Worm (Caenorhabditis elegans) whole organism, young adult: ENCODE measurements around the gene mrpl-21.

Source experiments
- B0035.1 ChIP-seq: sonication (generic microtip); optimal IDR thresholded peaks from 2 replicates; lab custom pipeline; 2016; ENCODE audit warnings: missing genetic modification characterization, mild to moderate bottlenecking, missing compliant biosample characterization, missing genotype, missing genetic modification reagents
- C17E4.6 ChIP-seq: fragments of 200-800 bp; sonication (Bioruptor generic); IDR thresholded peaks from 2 replicates; pipeline ENCODE4 v1.3.6; 2022; ENCODE audit warnings: missing genetic modification reagents, missing genetic modification characterization, missing compliant biosample characterization
- F22D6.2 ChIP-seq: sonication (generic microtip); optimal IDR thresholded peaks from 2 replicates; lab custom pipeline; 2016; ENCODE audit warnings: mild to moderate bottlenecking, missing genetic modification characterization, missing compliant biosample characterization
- K11D2.4 ChIP-seq: fragments of 200-800 bp; sonication (Bioruptor generic); IDR thresholded peaks from 2 replicates; pipeline ENCODE4 v1.3.6; 2022; ENCODE audit warnings: missing genetic modification reagents, missing genetic modification characterization, missing compliant biosample characterization
- K12H6.12 ChIP-seq: fragments of 200-800 bp; sonication (Bioruptor generic); optimal IDR thresholded peaks from 2 replicates; lab custom pipeline; 2018; ENCODE audit warnings: mild to moderate bottlenecking, missing genetic modification characterization, missing compliant biosample characterization
- T07F8.4 ChIP-seq: sonication (generic microtip); optimal IDR thresholded peaks from 2 replicates; lab custom pipeline; 2016; ENCODE audit warnings: mild to moderate bottlenecking, missing genetic modification characterization, moderate library complexity, missing compliant biosample characterization
- Y53F4B.3 ChIP-seq: fragments of 200-800 bp; sonication (Bioruptor generic); IDR thresholded peaks from 2 replicates; pipeline ENCODE4 v1.3.6; 2022; ENCODE audit warnings: missing genetic modification reagents, missing genetic modification characterization, missing compliant biosample characterization
- Y53G8AR.9 ChIP-seq: fragments of 200-800 bp; sonication (Bioruptor generic); conservative IDR thresholded peaks from 2 replicates; pipeline ENCODE4 v1.3.6; 2022; ENCODE audit warnings: missing genetic modification reagents, missing genetic modification characterization, missing compliant biosample characterization
- ZK185.1 ChIP-seq: sonication (generic microtip); optimal IDR thresholded peaks from 2 replicates; lab custom pipeline; 2016; ENCODE audit warnings: mild to moderate bottlenecking, missing genetic modification characterization, missing compliant biosample characterization; ENCODE audit not compliant: poor library complexity, severe bottlenecking
- akir-1 ChIP-seq: fragments of 200-800 bp; sonication (Bioruptor generic); optimal IDR thresholded peaks from 2 replicates; lab custom pipeline; 2018; ENCODE audit warnings: mild to moderate bottlenecking, missing genetic modification characterization, moderate library complexity, missing compliant biosample characterization
- atf-7 ChIP-seq: sonication (generic microtip); optimal IDR thresholded peaks from 2 replicates; lab custom pipeline; 2017; ENCODE audit warnings: mild to moderate bottlenecking, missing genetic modification characterization, missing compliant biosample characterization
- cebp-1 ChIP-seq, 2 experiments: fragments of 200-800 bp in 1 of 2; sonication (Bioruptor generic) in 1 of 2; sonication (generic microtip) in 1 of 2; IDR thresholded peaks in 1 of 2; optimal IDR thresholded peaks in 1 of 2; 2 replicates each; pipeline versions ENCODE4 v1.3.6 to Lab custom; 2017 to 2022; ENCODE audit warnings: missing compliant biosample characterization in 2 of 2, missing genetic modification characterization in 2 of 2, mild to moderate bottlenecking in 1 of 2, missing genetic modification reagents in 1 of 2, moderate library complexity in 1 of 2
- cebp-2 ChIP-seq: fragments of 200-800 bp; sonication (Bioruptor generic); IDR thresholded peaks from 2 replicates; pipeline ENCODE4 v1.3.6; 2022; ENCODE audit warnings: missing genetic modification characterization, missing compliant biosample characterization
- ceh-27 ChIP-seq: fragments of 200-800 bp; sonication (Bioruptor generic); optimal IDR thresholded peaks from 2 replicates; lab custom pipeline; 2018; ENCODE audit warnings: mild to moderate bottlenecking, missing genetic modification characterization, moderate library complexity, missing compliant biosample characterization
- ceh-40 ChIP-seq: fragments of 200-800 bp; sonication (Bioruptor generic); IDR thresholded peaks from 2 replicates; pipeline ENCODE4 v1.3.6; 2022; ENCODE audit warnings: missing genetic modification characterization, missing compliant biosample characterization
- chd-7 ChIP-seq: sonication (generic microtip); optimal IDR thresholded peaks from 2 replicates; lab custom pipeline; 2016; ENCODE audit warnings: mild to moderate bottlenecking, missing genetic modification characterization, moderate library complexity, missing compliant biosample characterization
- egl-44 ChIP-seq: fragments of 200-800 bp; sonication (Bioruptor generic); IDR thresholded peaks from 2 replicates; pipeline ENCODE4 v1.3.6; 2022; ENCODE audit warnings: missing genetic modification reagents, missing genetic modification characterization, missing compliant biosample characterization
- him-1 ChIP-seq: sonication (generic microtip); optimal IDR thresholded peaks from 2 replicates; lab custom pipeline; 2016; ENCODE audit warnings: missing genotype, missing genetic modification reagents, missing genetic modification characterization, missing compliant biosample characterization
- hlh-26 ChIP-seq: fragments of 200-800 bp; sonication (Bioruptor generic); conservative IDR thresholded peaks from 2 replicates; pipeline ENCODE4 v1.3.6; 2022; ENCODE audit warnings: missing genetic modification reagents, missing genetic modification characterization, missing compliant biosample characterization
- hmg-20 ChIP-seq: fragments of 200-800 bp; sonication (Bioruptor generic); IDR thresholded peaks from 2 replicates; pipeline ENCODE4 v1.3.6; 2022; ENCODE audit warnings: missing genetic modification reagents, missing genetic modification characterization, missing compliant biosample characterization
- hrde-1 ChIP-seq: sonication (generic microtip); optimal IDR thresholded peaks from 2 replicates; lab custom pipeline; 2016; ENCODE audit warnings: missing genetic modification characterization, mild to moderate bottlenecking, missing compliant biosample characterization, moderate library complexity, missing genotype, missing genetic modification reagents, borderline replicate concordance
- hsf-1 ChIP-seq: fragments of 200-800 bp; sonication (Bioruptor generic); IDR thresholded peaks from 2 replicates; pipeline ENCODE4 v1.3.6; 2022; ENCODE audit warnings: missing genetic modification reagents, missing genetic modification characterization, missing compliant biosample characterization
- let-526 ChIP-seq: fragments of 200-800 bp; sonication (Bioruptor generic); IDR thresholded peaks from 2 replicates; pipeline ENCODE4 v1.3.6; 2022; ENCODE audit warnings: missing genetic modification reagents, missing genetic modification characterization, missing compliant biosample characterization
- let-607 ChIP-seq, 2 experiments: fragments of 200-800 bp in 1 of 2; sonication (Bioruptor generic) in 1 of 2; sonication (generic microtip) in 1 of 2; optimal IDR thresholded peaks; 2 replicates each; lab custom pipeline; 2016 to 2018; ENCODE audit warnings: mild to moderate bottlenecking in 2 of 2, missing compliant biosample characterization in 2 of 2, missing genetic modification characterization in 2 of 2, moderate library complexity in 2 of 2, missing genotype in 1 of 2
- lin-40 ChIP-seq: sonication (generic microtip); optimal IDR thresholded peaks from 2 replicates; lab custom pipeline; 2016; ENCODE audit warnings: missing genetic modification characterization, mild to moderate bottlenecking, missing compliant biosample characterization, missing genotype, missing genetic modification reagents
- lin-54 ChIP-seq: fragments of 200-800 bp; sonication (Bioruptor generic); optimal IDR thresholded peaks from 2 replicates; lab custom pipeline; 2018; ENCODE audit warnings: mild to moderate bottlenecking, missing genetic modification characterization, missing compliant biosample characterization
- madf-10 ChIP-seq: sonication (generic microtip); optimal IDR thresholded peaks from 2 replicates; lab custom pipeline; 2016; ENCODE audit warnings: mild to moderate bottlenecking, missing genetic modification characterization, missing compliant biosample characterization
- madf-6 ChIP-seq: fragments of 200-800 bp; sonication (Bioruptor generic); IDR thresholded peaks from 2 replicates; pipeline ENCODE4 v1.3.6; 2022; ENCODE audit warnings: missing genetic modification reagents, missing genetic modification characterization, missing compliant biosample characterization
- mcd-1 ChIP-seq: fragments of 200-800 bp; sonication (Bioruptor generic); IDR thresholded peaks from 2 replicates; pipeline ENCODE4 v1.3.6; 2022; ENCODE audit warnings: missing genetic modification reagents, missing genetic modification characterization, missing compliant biosample characterization
- mxl-1 ChIP-seq: sonication (generic microtip); optimal IDR thresholded peaks from 2 replicates; lab custom pipeline; 2016; ENCODE audit warnings: missing genetic modification characterization, missing compliant biosample characterization
- nfya-2 ChIP-seq: fragments of 200-800 bp; sonication (Bioruptor generic); IDR thresholded peaks from 2 replicates; pipeline ENCODE4 v1.3.6; 2022; ENCODE audit warnings: missing genetic modification reagents, missing genetic modification characterization, missing compliant biosample characterization
- nhr-179 ChIP-seq: sonication (generic microtip); optimal IDR thresholded peaks from 2 replicates; lab custom pipeline; 2016; ENCODE audit warnings: mild to moderate bottlenecking, missing genetic modification characterization, missing compliant biosample characterization
- nhr-80 ChIP-seq: sonication (generic microtip); optimal IDR thresholded peaks from 2 replicates; lab custom pipeline; 2016; ENCODE audit warnings: missing genetic modification characterization, missing compliant biosample characterization
- sea-2 ChIP-seq: fragments of 200-800 bp; sonication (Bioruptor generic); IDR thresholded peaks from 2 replicates; pipeline ENCODE4 v1.3.6; 2022; ENCODE audit warnings: missing genetic modification characterization, missing compliant biosample characterization
- snpc-1.3 ChIP-seq: sonication (generic microtip); optimal IDR thresholded peaks from 2 replicates; lab custom pipeline; 2017; ENCODE audit warnings: missing genetic modification characterization, mild to moderate bottlenecking, missing compliant biosample characterization, antibody characterized with exemption, moderate library complexity, missing genotype, missing genetic modification reagents; ENCODE audit not compliant: insufficient read depth
- snpc-4 ChIP-seq, 5 experiments: fragments of 150-350 bp in 1 of 5; sonication (generic microtip) in 4 of 5; optimal IDR thresholded peaks; 2 replicates each; lab custom pipeline; 2014 to 2018; ENCODE audit warnings: missing genetic modification characterization in 5 of 5, missing biosample characterization in 3 of 5, antibody characterized with exemption in 2 of 5, mild to moderate bottlenecking in 2 of 5, missing compliant biosample characterization in 2 of 5, missing genotype in 2 of 5, moderate library complexity in 2 of 5, missing genetic modification reagents in 1 of 5
- tbp1 ChIP-seq: fragments of 200-800 bp; sonication (Bioruptor generic); optimal IDR thresholded peaks from 2 replicates; lab custom pipeline; 2018; ENCODE audit warnings: mild to moderate bottlenecking, missing genetic modification characterization, missing compliant biosample characterization
- tlf-1 ChIP-seq: fragments of 200-800 bp; sonication (Bioruptor generic); optimal IDR thresholded peaks from 2 replicates; lab custom pipeline; 2018; ENCODE audit warnings: mild to moderate bottlenecking, missing genetic modification characterization, missing compliant biosample characterization
- unc-62 ChIP-seq: fragments of 150-350 bp; optimal IDR thresholded peaks from 2 replicates; lab custom pipeline; 2014; ENCODE audit warnings: missing biosample characterization, missing genetic modification reagents, missing genetic modification characterization
- ztf-18 ChIP-seq: sonication (generic microtip); optimal IDR thresholded peaks from 2 replicates; lab custom pipeline; 2016; ENCODE audit warnings: missing genotype, mild to moderate bottlenecking, missing genetic modification characterization, missing compliant biosample characterization
- ztf-22 ChIP-seq: fragments of 200-800 bp; sonication (Bioruptor generic); optimal IDR thresholded peaks from 2 replicates; lab custom pipeline; 2018; ENCODE audit warnings: mild to moderate bottlenecking, missing genetic modification characterization, moderate library complexity, missing compliant biosample characterization

The mrpl-21 gene

ce11 chrIII:4242225-4242862, 1.0 kb downstream of the mrpl-21 start, which contains the start of gene F43C1.7:
Gene F43C1.7 (minus strand): TSS chrIII:4242575.
- TF ChIP-seq mcd-1 (GFP tag; lab: Robert Waterston, UW) (no peak), sea-2 (no peak), hmg-20 (no peak), egl-44 (GFP tag; lab: Robert Waterston, UW) (no peak), cebp-1 (GFP tag; IDR thresholded peaks at IDR 0.05; lab: Robert Waterston, UW) (peak; percentile 72; the same call in 1 of the 2 replicates), cebp-1 (tag; optimal IDR thresholded peaks at IDR 0.05; lab: Kevin White, UChicago) (peak; percentile 94), ztf-18 (tag; lab: Kevin White, UChicago) (no peak), T07F8.4 (tag; lab: Kevin White, UChicago) (no peak), hrde-1 (tag; lab: Kevin White, UChicago) (no peak), Y53G8AR.9 (no peak), B0035.1 (no peak), mxl-1 (tag; lab: Kevin White, UChicago) (no peak), him-1 (tag; lab: Kevin White, UChicago) (peak; percentile 76), akir-1 (no peak), ceh-40 (GFP tag; lab: Robert Waterston, UW) (no peak), snpc-4 (GFP tag; optimal IDR thresholded peaks at IDR 0.05; lab: Kevin White, UChicago) (no peak), snpc-4 (tag; optimal IDR thresholded peaks at IDR 0.05; lab: Kevin White, UChicago) (no peak), ceh-27 (GFP tag; lab: Kevin White, UChicago) (no peak)

DNA sequence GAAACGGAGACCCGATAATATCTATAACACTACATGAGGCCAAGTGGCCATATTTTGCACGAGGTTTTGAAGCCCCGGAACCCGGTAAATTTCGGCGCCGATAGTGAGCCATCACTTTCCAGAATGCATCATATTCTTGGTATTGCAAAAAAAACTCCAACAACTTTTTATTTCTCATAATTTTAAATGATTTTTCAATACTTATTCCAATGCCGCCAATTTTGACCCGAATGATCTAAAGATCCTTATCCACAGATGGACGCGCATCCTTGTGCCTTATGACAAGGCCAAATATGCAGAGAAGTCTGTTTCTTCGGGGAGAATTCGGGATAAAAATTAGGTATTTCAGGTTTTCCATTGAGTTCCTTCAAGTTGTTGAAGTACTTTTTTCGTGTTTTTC, 2.2 kb downstream of the mrpl-21 start:
- TF ChIP-seq ztf-18 (tag; lab: Kevin White, UChicago) (no peak), C17E4.6 (no peak), hmg-20 (no peak)

- TF ChIP-seq nhr-80 (tag; lab: Kevin White, UChicago) (peak; percentile 78), K11D2.4 (no peak), cebp-1 (GFP tag; IDR thresholded peaks at IDR 0.05; lab: Robert Waterston, UW) (no peak), cebp-1 (tag; optimal IDR thresholded peaks at IDR 0.05; lab: Kevin White, UChicago) (peak; percentile 18), tlf-1 (GFP tag; lab: Kevin White, UChicago) (no peak)
Observed at ce11 chrIII:4240126-4240525, 3.2 kb downstream of the mrpl-21 start.

DNA sequence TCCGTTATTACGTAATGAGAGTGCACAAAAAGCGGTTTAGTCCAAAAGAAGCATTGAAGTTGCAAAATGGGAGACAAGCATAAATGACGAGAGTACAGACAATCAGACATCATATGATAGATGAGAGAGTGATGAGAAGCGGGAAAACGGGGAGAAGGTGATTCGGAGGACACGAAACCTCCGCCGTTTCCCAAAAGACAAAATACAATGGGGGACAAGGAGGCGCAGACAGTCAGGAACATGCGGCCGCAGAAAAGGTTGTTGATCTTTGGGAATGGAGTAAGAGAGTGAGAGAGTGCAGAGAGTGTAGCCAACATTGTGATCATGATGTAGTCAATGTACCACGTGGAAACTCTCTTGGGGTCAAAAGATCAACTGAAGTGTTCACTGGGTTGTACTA, 5.7 kb downstream of the mrpl-21 start:
- peak; percentile 42; the same call in 1 of the 2 replicates for TF ChIP-seq madf-6 (GFP tag; lab: Robert Waterston, UW)
- peak; percentile 93 for TF ChIP-seq lin-40
- TF ChIP-seq tbp1 = peak; percentile 63
- TF ChIP-seq snpc-1.3 = no peak
- TF ChIP-seq K11D2.4 = peak; percentile 85
- no peak for TF ChIP-seq cebp-2 (GFP tag; lab: Robert Waterston, UW)
- TF ChIP-seq let-526 (GFP tag; lab: Robert Waterston, UW) = peak; percentile 77
- peak; percentile 72 for TF ChIP-seq F22D6.2 (tag; lab: Kevin White, UChicago)
- peak; percentile 79 for TF ChIP-seq madf-10 (tag; lab: Kevin White, UChicago)
- peak; percentile 56 for TF ChIP-seq tlf-1 (GFP tag; lab: Kevin White, UChicago)
- peak; percentile 76 for TF ChIP-seq ZK185.1 (tag; lab: Kevin White, UChicago)
- TF ChIP-seq ztf-22 (GFP tag; lab: Kevin White, UChicago) = peak; percentile 86
- TF ChIP-seq hsf-1 = no peak
- peak; percentile 88 for TF ChIP-seq K12H6.12
- peak; percentile 69 for TF ChIP-seq lin-54
- TF ChIP-seq chd-7 (tag; lab: Kevin White, UChicago) = peak; percentile 92
- TF ChIP-seq Y53F4B.3 = no peak
- TF ChIP-seq unc-62 (GFP tag; lab: Kevin White, UChicago) = peak; percentile 50
- no peak for TF ChIP-seq hlh-26 (GFP tag; lab: Robert Waterston, UW)
- peak; percentile 91 for TF ChIP-seq atf-7 (tag; lab: Kevin White, UChicago)
- no peak for TF ChIP-seq nfya-2 (GFP tag; lab: Robert Waterston, UW)
- TF ChIP-seq nhr-179 = no peak
- peak; percentile 72 for TF ChIP-seq let-607 (tag; optimal IDR thresholded peaks at IDR 0.05; lab: Kevin White, UChicago)
